Fruit fly (Drosophila melanogaster) whole organism, embryonic: ENCODE measurements around the gene CG14102.
A peak's percentile ranks its signal among the peaks of the same experiment; 100 is the strongest.

Experiments used
- Adf1 ChIP-seq: fragments of 200-800 bp; sonication (Bioruptor generic); IDR thresholded peaks from 2 replicates; pipeline ENCODE4 v1.3.6; 2022; ENCODE audit warnings: missing biosample characterization, missing genetic modification characterization
- Aef1 ChIP-seq: fragments of 200-800 bp; sonication (Bioruptor generic); IDR thresholded peaks from 3 replicates; pipeline ENCODE4 v1.3.6; 2022; ENCODE audit warnings: missing biosample characterization, missing genetic modification characterization
- Atf-2 ChIP-seq: fragments of 200-800 bp; sonication (Bioruptor generic); optimal IDR thresholded peaks from 2 replicates; lab custom pipeline; 2016; ENCODE audit warnings: missing biosample characterization, missing genetic modification characterization
- Awh ChIP-seq: fragments of 200-800 bp; sonication (Bioruptor generic); IDR thresholded peaks from 2 replicates; pipeline ENCODE4, ENCODE4 v1.3.6; 2022; ENCODE audit warnings: missing biosample characterization, missing genetic modification characterization
- B-H1 ChIP-seq: fragments of 200-800 bp; sonication (Bioruptor generic); IDR thresholded peaks from 3 replicates; pipeline ENCODE4 v1.3.6; 2022; ENCODE audit warnings: missing biosample characterization, missing genetic modification characterization
- Bgb ChIP-seq: fragments of 200-800 bp; sonication (Bioruptor generic); IDR thresholded peaks from 2 replicates; pipeline ENCODE4 v1.3.6; 2022; ENCODE audit warnings: missing biosample characterization, missing genetic modification characterization; ENCODE audit not compliant: partially characterized antibody
- CG11085 ChIP-seq: fragments of 200-800 bp; sonication (Bioruptor generic); IDR thresholded peaks from 2 replicates; pipeline ENCODE4 v1.3.6; 2022; ENCODE audit warnings: missing biosample characterization, missing genetic modification characterization
- CG11696 ChIP-seq: fragments of 200-800 bp; sonication (Bioruptor generic); IDR thresholded peaks from 2 replicates; pipeline ENCODE4 v1.3.6; 2022; ENCODE audit warnings: missing biosample characterization, missing genetic modification characterization
- CG13123 ChIP-seq: fragments of 200-800 bp; sonication (Bioruptor generic); optimal IDR thresholded peaks from 2 replicates; lab custom pipeline; 2016; ENCODE audit warnings: missing biosample characterization, missing genetic modification characterization
- CG15479 ChIP-seq: fragments of 200-800 bp; sonication (Bioruptor generic); optimal IDR thresholded peaks from 3 replicates; lab custom pipeline; 2019; ENCODE audit warnings: missing biosample characterization, mild to moderate bottlenecking, missing genetic modification characterization, moderate library complexity
- CG16863 ChIP-seq: fragments of 200-800 bp; sonication (Bioruptor generic); optimal IDR thresholded peaks from 3 replicates; lab custom pipeline; 2016; ENCODE audit warnings: missing biosample characterization, missing genetic modification characterization
- CG17829 ChIP-seq: fragments of 200-800 bp; optimal IDR thresholded peaks from 2 replicates; lab custom pipeline; 2019; ENCODE audit warnings: missing biosample characterization, mild to moderate bottlenecking, missing genetic modification characterization, moderate library complexity
- CG2116 ChIP-seq: fragments of 200-800 bp; sonication (Bioruptor generic); optimal IDR thresholded peaks from 3 replicates; lab custom pipeline; 2018; ENCODE audit warnings: missing biosample characterization, mild to moderate bottlenecking, missing genetic modification characterization
- CG32767 ChIP-seq: fragments of 200-800 bp; sonication (Bioruptor generic); IDR thresholded peaks from 2 replicates; pipeline ENCODE4 v1.3.6; 2022; ENCODE audit warnings: missing biosample characterization, missing genetic modification characterization
- CG3726 ChIP-seq: fragments of 200-800 bp; sonication (Bioruptor generic); IDR thresholded peaks from 3 replicates; pipeline ENCODE4, ENCODE4 v1.3.6; 2022; ENCODE audit warnings: missing biosample characterization, missing genetic modification characterization
- CG7963 ChIP-seq: fragments of 200-800 bp; sonication (Bioruptor generic); IDR thresholded peaks from 3 replicates; pipeline ENCODE4 v1.3.6; 2022; ENCODE audit warnings: missing biosample characterization, missing genetic modification characterization; ENCODE audit not compliant: partially characterized antibody
- CG7987 ChIP-seq: fragments of 200-800 bp; sonication (Bioruptor generic); optimal IDR thresholded peaks from 2 replicates; lab custom pipeline; 2018; ENCODE audit warnings: missing biosample characterization, mild to moderate bottlenecking, missing genetic modification characterization, moderate library complexity
- CG9609 ChIP-seq: fragments of 200-800 bp; sonication (Bioruptor generic); optimal IDR thresholded peaks from 3 replicates; lab custom pipeline; 2016; ENCODE audit warnings: missing biosample characterization, missing genetic modification characterization
- CTCF ChIP-seq: fragments of 200-800 bp; sonication (Bioruptor generic); optimal IDR thresholded peaks from 2 replicates; lab custom pipeline; 2017; ENCODE audit warnings: missing biosample characterization, mild to moderate bottlenecking, missing genetic modification characterization, moderate library complexity
- Dp ChIP-seq: fragments of 200-800 bp; sonication (Bioruptor generic); optimal IDR thresholded peaks from 2 replicates; lab custom pipeline; 2018; ENCODE audit warnings: missing biosample characterization, mild to moderate bottlenecking, missing genetic modification characterization, moderate library complexity
- Kr ChIP-seq: fragments of 200-800 bp; sonication (Bioruptor generic); optimal IDR thresholded peaks from 2 replicates; lab custom pipeline; 2017; ENCODE audit warnings: missing biosample characterization, mild to moderate bottlenecking, missing genetic modification characterization
- Lpt ChIP-seq: fragments of >200 bp; optimal IDR thresholded peaks from 2 replicates; lab custom pipeline; 2018; ENCODE audit warnings: missing biosample characterization, missing genetic modification characterization
- MESR4 ChIP-seq: fragments of 200-800 bp; sonication (Bioruptor generic); optimal IDR thresholded peaks from 2 replicates; lab custom pipeline; 2018; ENCODE audit warnings: missing biosample characterization, mild to moderate bottlenecking, missing genetic modification characterization, moderate library complexity
- Neu2 ChIP-seq: fragments of 200-800 bp; sonication (Bioruptor generic); optimal IDR thresholded peaks from 3 replicates; lab custom pipeline; 2016; ENCODE audit warnings: missing biosample characterization, missing genetic modification characterization, borderline replicate concordance
- Ptx1 ChIP-seq: fragments of 200-800 bp; sonication (Bioruptor generic); IDR thresholded peaks from 2 replicates; pipeline ENCODE4 v1.3.6; 2022; ENCODE audit warnings: missing biosample characterization, missing genetic modification characterization
- Sry-β ChIP-seq: fragments of 200-800 bp; sonication (Bioruptor generic); optimal IDR thresholded peaks from 2 replicates; lab custom pipeline; 2018; ENCODE audit warnings: missing biosample characterization, mild to moderate bottlenecking, missing genetic modification characterization, moderate library complexity
- cg ChIP-seq: fragments of 200-800 bp; sonication (Bioruptor generic); optimal IDR thresholded peaks from 3 replicates; lab custom pipeline; 2019; ENCODE audit warnings: missing biosample characterization, mild to moderate bottlenecking, missing genetic modification characterization, moderate library complexity
- ci ChIP-seq: fragments of 200-800 bp; sonication (Bioruptor generic); IDR thresholded peaks from 3 replicates; pipeline ENCODE4 v1.3.6; 2022; ENCODE audit warnings: missing biosample characterization, missing genetic modification characterization
- dmrt11E ChIP-seq: fragments of 200-800 bp; sonication (Bioruptor generic); optimal IDR thresholded peaks from 3 replicates; lab custom pipeline; 2018; ENCODE audit warnings: missing biosample characterization, mild to moderate bottlenecking, missing genetic modification characterization, moderate library complexity
- dysf ChIP-seq: fragments of 200-800 bp; sonication (Bioruptor generic); IDR thresholded peaks from 3 replicates; pipeline ENCODE4 v1.3.6; 2022; ENCODE audit warnings: missing biosample characterization, missing genetic modification characterization
- exex ChIP-seq: fragments of 200-800 bp; sonication (Bioruptor generic); optimal IDR thresholded peaks from 4 replicates; lab custom pipeline; 2018; ENCODE audit warnings: missing biosample characterization, mild to moderate bottlenecking, missing genetic modification characterization, moderate library complexity
- fd96Cb ChIP-seq: fragments of 200-800 bp; sonication (Bioruptor generic); optimal IDR thresholded peaks from 2 replicates; lab custom pipeline; 2018; ENCODE audit warnings: missing biosample characterization, mild to moderate bottlenecking, missing genetic modification characterization, moderate library complexity
- grau ChIP-seq: fragments of 200-800 bp; optimal IDR thresholded peaks from 3 replicates; lab custom pipeline; 2019; ENCODE audit warnings: missing biosample characterization, mild to moderate bottlenecking, missing genetic modification characterization, moderate library complexity
- her ChIP-seq: fragments of 200-800 bp; sonication (Bioruptor generic); optimal IDR thresholded peaks from 2 replicates; lab custom pipeline; 2016; ENCODE audit warnings: missing biosample characterization, missing genetic modification characterization
- insv ChIP-seq, 2 experiments: fragments of 200-800 bp; sonication (Bioruptor generic); optimal IDR thresholded peaks; 3 replicates each; lab custom pipeline; 2016 to 2018; ENCODE audit warnings: missing biosample characterization in 2 of 2, missing genetic modification characterization in 2 of 2
- knrl ChIP-seq: fragments of 200-800 bp; sonication (Bioruptor generic); IDR thresholded peaks from 3 replicates; pipeline ENCODE4 v1.3.6; 2022; ENCODE audit warnings: missing biosample characterization, missing genetic modification characterization; ENCODE audit not compliant: partially characterized antibody
- lab ChIP-seq: fragments of 200-800 bp; sonication (Bioruptor generic); optimal IDR thresholded peaks from 3 replicates; lab custom pipeline; 2017; ENCODE audit warnings: missing biosample characterization, missing genetic modification characterization, mild to moderate bottlenecking, moderate library complexity, missing genetic modification reagents
- lmd ChIP-seq: fragments of 200-800 bp; sonication (Bioruptor generic); IDR thresholded peaks from 2 replicates; pipeline ENCODE4 v1.3.6; 2022; ENCODE audit warnings: missing biosample characterization, missing genetic modification characterization
- luna ChIP-seq: fragments of 200-800 bp; sonication (Bioruptor generic); optimal IDR thresholded peaks from 2 replicates; lab custom pipeline; 2016; ENCODE audit warnings: missing biosample characterization, missing genetic modification characterization
- nmo ChIP-seq: fragments of 200-800 bp; sonication (Bioruptor generic); optimal IDR thresholded peaks from 2 replicates; lab custom pipeline; 2018; ENCODE audit warnings: missing biosample characterization, mild to moderate bottlenecking, missing genetic modification characterization, moderate library complexity
- pan ChIP-seq, 4 experiments: fragments of >200 bp in 3 of 4; fragments of 200-800 bp in 1 of 4; sonication (Bioruptor generic) in 1 of 4; optimal IDR thresholded peaks in 3 of 4; IDR thresholded peaks in 1 of 4; 2 replicates each; pipeline versions ENCODE4 v1.3.6 to Lab custom; 2017 to 2022; ENCODE audit warnings: missing biosample characterization in 2 of 4, missing genetic modification characterization in 2 of 4, mixed read lengths in 1 of 4
- pb ChIP-seq: fragments of 200-800 bp; sonication (Bioruptor generic); optimal IDR thresholded peaks from 3 replicates; lab custom pipeline; 2016; ENCODE audit warnings: missing biosample characterization, missing genetic modification characterization
- pfk ChIP-seq: fragments of 200-800 bp; sonication (Bioruptor generic); optimal IDR thresholded peaks from 2 replicates; lab custom pipeline; 2018; ENCODE audit warnings: missing biosample characterization, mild to moderate bottlenecking, missing genetic modification characterization, moderate library complexity
- sens ChIP-seq: fragments of 200-800 bp; sonication (Bioruptor generic); peaks from one replicate; lab custom pipeline; 2016; ENCODE audit warnings: missing biosample characterization, missing genetic modification characterization
- seq ChIP-seq: fragments of 200-800 bp; sonication (Bioruptor generic); IDR thresholded peaks from 2 replicates; pipeline ENCODE4 v1.3.6; 2022; ENCODE audit warnings: missing biosample characterization, missing genetic modification characterization
- sr ChIP-seq: fragments of 200-800 bp; sonication (Bioruptor generic); IDR thresholded peaks from 3 replicates; pipeline ENCODE4 v1.3.6; 2022; ENCODE audit warnings: missing biosample characterization, missing genetic modification characterization
- sug ChIP-seq: fragments of 200-800 bp; optimal IDR thresholded peaks from 2 replicates; lab custom pipeline; 2019; ENCODE audit warnings: missing biosample characterization, mild to moderate bottlenecking, missing genetic modification characterization, moderate library complexity
- trh ChIP-seq: fragments of 200-800 bp; sonication (Bioruptor generic); optimal IDR thresholded peaks from 2 replicates; lab custom pipeline; 2016; ENCODE audit warnings: missing biosample characterization, missing genetic modification characterization
- zf30C ChIP-seq: fragments of 200-800 bp; sonication (Bioruptor generic); optimal IDR thresholded peaks from 3 replicates; lab custom pipeline; 2018; ENCODE audit warnings: missing biosample characterization, mild to moderate bottlenecking, missing genetic modification characterization

The CG14102 gene

dm6 chr3L:19834143-19834794 is 33.2 kb upstream of the CG14102 start, which contains the start of the genes trc and CG32221 (continued):
- TF ChIP-seq fd96Cb (tag; lab: Kevin White, UChicago) (no peak), sug (tag; lab: Kevin White, UChicago) (peak; percentile 74), dysf (GFP tag; lab: Robert Waterston, UW) (peak; percentile 25; the same call in 1 of the 3 replicates), CG17829 (tag; lab: Kevin White, UChicago) (peak; percentile 38), CG2116 (peak; percentile 62), CG11085 (peak; percentile 31; the same call in 1 of the 2 replicates), Aef1 (GFP tag; lab: Robert Waterston, UW) (peak; percentile 49), MESR4 (peak; percentile 89), CG15479 (GFP tag; lab: Kevin White, UChicago) (no peak)

dm6 chr3L:19833227-19833626 is 32.1 kb upstream of the CG14102 start:
- TF ChIP-seq grau (tag; lab: Kevin White, UChicago) (peak; percentile 66), insv (GFP tag; optimal IDR thresholded peaks at IDR 0.05; lab: Kevin White, UChicago) (no peak), Awh (GFP tag; lab: Robert Waterston, UW) (no peak), CG9609 (GFP tag; lab: Kevin White, UChicago) (no peak), CG17829 (tag; lab: Kevin White, UChicago) (no peak), Atf-2 (GFP tag; lab: Kevin White, UChicago) (no peak), Ptx1 (GFP tag; lab: Robert Waterston, UW) (no peak), CG2116 (no peak), CG7963 (no peak), zf30C (GFP tag; lab: Kevin White, UChicago) (no peak), lmd (GFP tag; lab: Robert Waterston, UW) (no peak), CG32767 (GFP tag; lab: Robert Waterston, UW) (no peak), knrl (GFP tag; lab: Robert Waterston, UW) (no peak), CG3726 (GFP tag; lab: Robert Waterston, UW) (no peak), CG7987 (GFP tag; lab: Kevin White, UChicago) (no peak), sens (no peak), Sry-β (no peak), pan (optimal IDR thresholded peaks at IDR 0.05; lab: Kevin White, UChicago) (no peak), pan (GFP tag; optimal IDR thresholded peaks at IDR 0.05 in 1 of 2, IDR thresholded peaks at IDR 0.05 in 1 of 2) (no peak), ci (GFP tag; lab: Robert Waterston, UW) (no peak), dmrt11E (no peak), Kr (GFP tag; lab: Kevin White, UChicago) (no peak), pb (GFP tag; lab: Kevin White, UChicago) (no peak), pfk (GFP tag; lab: Kevin White, UChicago) (peak; percentile 16), Neu2 (GFP tag; lab: Kevin White, UChicago) (no peak), CTCF (GFP tag; lab: Kevin White, UChicago) (no peak), lab (GFP tag; lab: Kevin White, UChicago) (no peak), seq (no peak), CG11696 (GFP tag; lab: Robert Waterston, UW) (no peak), cg (GFP tag; lab: Kevin White, UChicago) (peak; percentile 42), CG16863 (GFP tag; lab: Kevin White, UChicago) (no peak), Adf1 (no peak), CG13123 (GFP tag; lab: Kevin White, UChicago) (no peak), nmo (no peak), sr (peak; percentile 81), Dp (GFP tag; lab: Kevin White, UChicago) (no peak), her (GFP tag; lab: Kevin White, UChicago) (no peak), trh (GFP tag; lab: Kevin White, UChicago) (no peak), luna (GFP tag; lab: Kevin White, UChicago) (no peak), Lpt (GFP tag; lab: Kevin White, UChicago) (no peak), Bgb (GFP tag; lab: Robert Waterston, UW) (no peak), exex (no peak), B-H1 (GFP tag; lab: Robert Waterston, UW) (no peak)
